ENCODE assay signal across 3 worm cellular contexts in genomic region chrV:9085845-9086244, ce11.
TF ChIP-seq lines count a peak whose summit lies in the region.

No protein-coding gene starts in this region.

TF ChIP-seq in whole organism, L2 larva, 48 proteins besides CTCF, POLR2A, EP300 and RAD21 (continued from another document):
- TF ChIP-seq nhr-21 (tag; optimal IDR thresholded peaks at IDR 0.05; lab: Kevin White, UChicago) = peak; percentile 71
TF ChIP-seq in whole organism, L2 larva: peak in this region for 8.

TF ChIP-seq in whole organism, L3 larva, 47 proteins besides CTCF, POLR2A, EP300 and RAD21 (continued from another document):
- no peak for TF ChIP-seq eor-1 (tag; optimal IDR thresholded peaks at IDR 0.05; lab: Kevin White, UChicago)
- TF ChIP-seq ztf-11 (tag; optimal IDR thresholded peaks at IDR 0.05; lab: Kevin White, UChicago) = no peak
- TF ChIP-seq nhr-77 (tag; optimal IDR thresholded peaks at IDR 0.05; lab: Kevin White, UChicago) = no peak
- TF ChIP-seq R02D3.7 (tag; optimal IDR thresholded peaks at IDR 0.05; lab: Kevin White, UChicago) = no peak
- no peak for TF ChIP-seq nfya-1 (tag; optimal IDR thresholded peaks at IDR 0.05; lab: Kevin White, UChicago; ENCODE audit: insufficient read depth)
- TF ChIP-seq nhr-43 (tag; optimal IDR thresholded peaks at IDR 0.05; lab: Kevin White, UChicago; ENCODE audit: poor library complexity, severe bottlenecking) = peak; percentile 88
- no peak for TF ChIP-seq elt-1 (tag; optimal IDR thresholded peaks at IDR 0.05; lab: Kevin White, UChicago)
- TF ChIP-seq nhr-12 (tag; optimal IDR thresholded peaks at IDR 0.05; lab: Kevin White, UChicago) = no peak

TF ChIP-seq in whole organism, L4 larva, 104 proteins besides CTCF, POLR2A, EP300 and RAD21 (continued from another document):
- TF ChIP-seq unc-62 (GFP tag; optimal IDR thresholded peaks at IDR 0.05 in 1 of 2; lab: Kevin White, UChicago) (peak in 1 of 2 experiments; percentile 83), unc-62 (tag; optimal IDR thresholded peaks at IDR 0.05; lab: Kevin White, UChicago) (no peak), zip-2 (tag; optimal IDR thresholded peaks at IDR 0.05; lab: Kevin White, UChicago) (no peak), F44E2.7 (GFP tag; IDR thresholded peaks at IDR 0.05; lab: Robert Waterston, UW) (no peak), ceh-62 (tag; optimal IDR thresholded peaks at IDR 0.05; lab: Kevin White, UChicago) (no peak), daf-16 (GFP tag; optimal IDR thresholded peaks at IDR 0.05; lab: Kevin White, UChicago) (no peak), daf-16 (tag; optimal IDR thresholded peaks at IDR 0.05; lab: Kevin White, UChicago) (peak; percentile 25), fos-1 (tag; optimal IDR thresholded peaks at IDR 0.05; lab: Kevin White, UChicago) (no peak), saeg-2 (GFP tag; IDR thresholded peaks at IDR 0.05; lab: Robert Waterston, UW) (no peak), nhr-42 (GFP tag; IDR thresholded peaks at IDR 0.05; lab: Robert Waterston, UW) (no peak), hif-1 (tag; optimal IDR thresholded peaks at IDR 0.05; lab: Kevin White, UChicago) (no peak), pha-4 (GFP tag; IDR thresholded peaks at IDR 0.05; lab: Robert Waterston, UW) (no peak), pha-4 (tag; optimal IDR thresholded peaks at IDR 0.05; lab: Kevin White, UChicago) (no peak), nhr-11 (tag; optimal IDR thresholded peaks at IDR 0.05; lab: Kevin White, UChicago) (no peak), nhr-237 (tag; optimal IDR thresholded peaks at IDR 0.05; lab: Kevin White, UChicago) (no peak), hlh-11 (tag; optimal IDR thresholded peaks at IDR 0.05; lab: Kevin White, UChicago) (peak; percentile 67), dmd-6 (GFP tag; IDR thresholded peaks at IDR 0.05; lab: Robert Waterston, UW) (peak; percentile 13; the same call in 1 of the 2 replicates), arid-1 (GFP tag; conservative IDR thresholded peaks at IDR 0.05; lab: Robert Waterston, UW) (no peak), hmg-1.1 (GFP tag; IDR thresholded peaks at IDR 0.05; lab: Robert Waterston, UW) (0 out of 2 replicates have a peak, but pooled peaks have one; percentile 19), mxl-3 (GFP tag; optimal IDR thresholded peaks at IDR 0.05; lab: Kevin White, UChicago) (no peak), zip-11 (GFP tag; IDR thresholded peaks at IDR 0.05; lab: Robert Waterston, UW) (no peak), mes-2 (tag; optimal IDR thresholded peaks at IDR 0.05; lab: Kevin White, UChicago; ENCODE audit: poor library complexity, severe bottlenecking) (peak; percentile 30), aha-1 (tag; lab: Kevin White, UChicago) (peak; percentile 26), nhr-28 (tag; optimal IDR thresholded peaks at IDR 0.05; lab: Kevin White, UChicago) (peak; percentile 90), unc-39 (tag; optimal IDR thresholded peaks at IDR 0.05; lab: Kevin White, UChicago) (no peak), lin-29 (GFP tag; IDR thresholded peaks at IDR 0.05; lab: Robert Waterston, UW) (no peak), dpl-1 (GFP tag; optimal IDR thresholded peaks at IDR 0.05; lab: Kevin White, UChicago) (no peak), nhr-76 (tag; optimal IDR thresholded peaks at IDR 0.05; lab: Kevin White, UChicago) (no peak), spr-1 (tag; optimal IDR thresholded peaks at IDR 0.05; lab: Kevin White, UChicago) (no peak), vab-7 (GFP tag; IDR thresholded peaks at IDR 0.05; lab: Robert Waterston, UW) (no peak), rbr-2 (tag; optimal IDR thresholded peaks at IDR 0.05; lab: Kevin White, UChicago) (no peak), R02D3.7 (tag; optimal IDR thresholded peaks at IDR 0.05; lab: Kevin White, UChicago) (no peak), nhr-111 (GFP tag; optimal IDR thresholded peaks at IDR 0.05; lab: Kevin White, UChicago) (no peak), snpc-1.2 (GFP tag; IDR thresholded peaks at IDR 0.05; lab: Robert Waterston, UW) (no peak), nhr-77 (tag; optimal IDR thresholded peaks at IDR 0.05; lab: Kevin White, UChicago) (no peak), ceh-28 (tag; optimal IDR thresholded peaks at IDR 0.05; lab: Kevin White, UChicago) (no peak), nhr-10 (tag; optimal IDR thresholded peaks at IDR 0.05; lab: Kevin White, UChicago) (no peak), lin-13 (GFP tag; optimal IDR thresholded peaks at IDR 0.05; lab: Kevin White, UChicago) (no peak), attf-4 (tag; optimal IDR thresholded peaks at IDR 0.05; lab: Kevin White, UChicago) (no peak), tag-97 (GFP tag; IDR thresholded peaks at IDR 0.05; lab: Robert Waterston, UW) (no peak), daf-12 (tag; optimal IDR thresholded peaks at IDR 0.05; lab: Kevin White, UChicago) (no peak)
